Fruit fly (Drosophila melanogaster) whole organism, embryonic: ENCODE results near the gene GstD10.

Experiments used
- CG10147 ChIP-seq: fragments of 200-800 bp; sonication (Bioruptor generic); optimal IDR thresholded peaks from 2 replicates; lab custom pipeline; 2019; ENCODE audit warnings: missing biosample characterization, mild to moderate bottlenecking, missing genetic modification characterization, moderate library complexity
- CG1024 ChIP-seq: fragments of 200-800 bp; sonication (Bioruptor generic); IDR thresholded peaks from 2 replicates; pipeline ENCODE4 v1.3.6; 2022; ENCODE audit warnings: missing biosample characterization, missing genetic modification characterization
- CG10979 ChIP-seq: fragments of 200-800 bp; sonication (Bioruptor generic); optimal IDR thresholded peaks from 2 replicates; lab custom pipeline; 2018; ENCODE audit warnings: missing biosample characterization, mild to moderate bottlenecking, missing genetic modification characterization, moderate library complexity
- CG13624 ChIP-seq: fragments of 200-800 bp; sonication (Bioruptor generic); optimal IDR thresholded peaks from 2 replicates; lab custom pipeline; 2016; ENCODE audit warnings: missing biosample characterization, missing genetic modification characterization
- CG14667 ChIP-seq: fragments of 200-800 bp; sonication (Bioruptor generic); IDR thresholded peaks from 2 replicates; pipeline ENCODE4 v1.3.6; 2022; ENCODE audit warnings: missing biosample characterization, missing genetic modification characterization
- CG17802 ChIP-seq: fragments of 200-800 bp; sonication (Bioruptor generic); optimal IDR thresholded peaks from 2 replicates; lab custom pipeline; 2018; ENCODE audit warnings: missing biosample characterization, mild to moderate bottlenecking, missing genetic modification characterization, moderate library complexity
- CG17912 ChIP-seq: fragments of 200-800 bp; sonication (Bioruptor generic); optimal IDR thresholded peaks from 2 replicates; lab custom pipeline; 2018; ENCODE audit warnings: missing biosample characterization, mild to moderate bottlenecking, missing genetic modification characterization
- CG18619 ChIP-seq: fragments of 200-800 bp; sonication (Bioruptor generic); optimal IDR thresholded peaks from 3 replicates; lab custom pipeline; 2017; ENCODE audit warnings: missing biosample characterization, mild to moderate bottlenecking, missing genetic modification characterization
- CG2120 ChIP-seq: fragments of 200-800 bp; sonication (Bioruptor generic); optimal IDR thresholded peaks from 3 replicates; lab custom pipeline; 2016; ENCODE audit warnings: missing biosample characterization, missing genetic modification characterization
- CG2875 ChIP-seq: fragments of 200-800 bp; sonication (Bioruptor generic); optimal IDR thresholded peaks from 2 replicates; lab custom pipeline; 2017; ENCODE audit warnings: missing biosample characterization, mild to moderate bottlenecking, missing genetic modification characterization, missing genetic modification reagents
- CG31388 ChIP-seq: fragments of 200-800 bp; sonication (Bioruptor generic); optimal IDR thresholded peaks from 2 replicates; lab custom pipeline; 2016; ENCODE audit warnings: missing biosample characterization, missing genetic modification characterization
- CG3163 ChIP-seq: fragments of 200-800 bp; sonication (Bioruptor generic); optimal IDR thresholded peaks from 3 replicates; lab custom pipeline; 2016; ENCODE audit warnings: missing biosample characterization, missing genetic modification characterization
- CG32772 ChIP-seq: fragments of 200-800 bp; sonication (Bioruptor generic); IDR thresholded peaks from 2 replicates; pipeline ENCODE4 v1.3.6; 2022; ENCODE audit warnings: missing biosample characterization, missing genetic modification characterization
- CG4360 ChIP-seq: fragments of 200-800 bp; sonication (Bioruptor generic); IDR thresholded peaks from 2 replicates; pipeline ENCODE4 v1.3.6; 2022; ENCODE audit warnings: missing biosample characterization, missing genetic modification characterization
- CG4617 ChIP-seq: fragments of 200-800 bp; sonication (Bioruptor generic); optimal IDR thresholded peaks from 3 replicates; lab custom pipeline; 2016; ENCODE audit warnings: missing biosample characterization, missing genetic modification characterization, borderline replicate concordance
- CG5245 ChIP-seq: fragments of 200-800 bp; sonication (Bioruptor generic); optimal IDR thresholded peaks from 3 replicates; lab custom pipeline; 2016; ENCODE audit warnings: missing biosample characterization, missing genetic modification characterization
- CG6272 ChIP-seq: fragments of 200-800 bp; sonication (Bioruptor generic); IDR thresholded peaks from 2 replicates; pipeline ENCODE4 v1.3.6; 2022; ENCODE audit warnings: missing biosample characterization, missing genetic modification characterization
- CG7372 ChIP-seq: fragments of 200-800 bp; sonication (Bioruptor generic); IDR thresholded peaks from 2 replicates; pipeline ENCODE4 v1.3.6; 2022; ENCODE audit warnings: missing biosample characterization, missing genetic modification characterization
- CG9817 ChIP-seq: fragments of 200-800 bp; sonication (Bioruptor generic); optimal IDR thresholded peaks from 2 replicates; lab custom pipeline; 2018; ENCODE audit warnings: missing biosample characterization, mild to moderate bottlenecking, missing genetic modification characterization, moderate library complexity
- Dip2 ChIP-seq: fragments of 200-800 bp; sonication (Bioruptor generic); IDR thresholded peaks from 2 replicates; pipeline ENCODE4 v1.3.6; 2022; ENCODE audit warnings: missing biosample characterization, missing genetic modification characterization
- Dip3 ChIP-seq: fragments of 200-800 bp; sonication (Bioruptor generic); optimal IDR thresholded peaks from 3 replicates; lab custom pipeline; 2016; ENCODE audit warnings: missing biosample characterization, missing genetic modification characterization
- E2f1 ChIP-seq: fragments of 200-800 bp; sonication (Bioruptor generic); IDR thresholded peaks from 2 replicates; pipeline ENCODE4 v1.3.6; 2022; ENCODE audit warnings: missing biosample characterization, missing genetic modification characterization
- Gsc ChIP-seq: fragments of 200-800 bp; sonication (Bioruptor generic); IDR thresholded peaks from 2 replicates; pipeline ENCODE4 v1.3.6; 2022; ENCODE audit warnings: missing biosample characterization, missing genetic modification characterization
- H15 ChIP-seq: fragments of 200-800 bp; sonication (Bioruptor generic); IDR thresholded peaks from 3 replicates; pipeline ENCODE4 v1.3.6; 2022; ENCODE audit warnings: missing biosample characterization, missing genetic modification characterization
- Hand ChIP-seq: fragments of 200-800 bp; sonication (Bioruptor generic); optimal IDR thresholded peaks from 2 replicates; lab custom pipeline; 2017; ENCODE audit warnings: mild to moderate bottlenecking, missing biosample characterization, missing genetic modification reagents, missing genetic modification characterization
- Hmr ChIP-seq: fragments of 200-800 bp; sonication (Bioruptor generic); optimal IDR thresholded peaks from 3 replicates; lab custom pipeline; 2017; ENCODE audit warnings: mild to moderate bottlenecking, missing biosample characterization, missing genetic modification reagents, missing genetic modification characterization
- Hsf ChIP-seq: fragments of 200-800 bp; sonication (Bioruptor generic); optimal IDR thresholded peaks from 3 replicates; lab custom pipeline; 2016; ENCODE audit warnings: missing biosample characterization, missing genetic modification characterization
- Lpt ChIP-seq: fragments of >200 bp; optimal IDR thresholded peaks from 2 replicates; lab custom pipeline; 2018; ENCODE audit warnings: missing biosample characterization, missing genetic modification characterization
- Neu2 ChIP-seq: fragments of 200-800 bp; sonication (Bioruptor generic); optimal IDR thresholded peaks from 3 replicates; lab custom pipeline; 2016; ENCODE audit warnings: missing biosample characterization, missing genetic modification characterization, borderline replicate concordance
- Oaz ChIP-seq: fragments of 200-800 bp; sonication (Bioruptor generic); IDR thresholded peaks from 2 replicates; pipeline ENCODE4 v1.3.6; 2022; ENCODE audit warnings: missing biosample characterization, missing genetic modification characterization
- Opbp ChIP-seq: fragments of 200-800 bp; sonication (Bioruptor generic); IDR thresholded peaks from 3 replicates; pipeline ENCODE4 v1.3.6; 2022; ENCODE audit warnings: missing biosample characterization, missing genetic modification characterization; ENCODE audit not compliant: partially characterized antibody
- Spps ChIP-seq: fragments of 200-800 bp; sonication (Bioruptor generic); optimal IDR thresholded peaks from 2 replicates; lab custom pipeline; 2018; ENCODE audit warnings: missing biosample characterization, mild to moderate bottlenecking, missing genetic modification characterization
- abd-A ChIP-seq: fragments of 200-800 bp; sonication (Bioruptor generic); optimal IDR thresholded peaks from 3 replicates; lab custom pipeline; 2019; ENCODE audit warnings: missing biosample characterization, mild to moderate bottlenecking, missing genetic modification characterization, moderate library complexity
- ato ChIP-seq: fragments of 200-800 bp; sonication (Bioruptor generic); IDR thresholded peaks from 2 replicates; pipeline ENCODE4 v1.3.6; 2022; ENCODE audit warnings: missing biosample characterization, missing genetic modification characterization; ENCODE audit not compliant: partially characterized antibody
- btn ChIP-seq: fragments of 200-800 bp; sonication (Bioruptor generic); optimal IDR thresholded peaks from 2 replicates; lab custom pipeline; 2016; ENCODE audit warnings: missing biosample characterization, missing genetic modification characterization
- cas ChIP-seq: fragments of 200-800 bp; sonication (Bioruptor generic); IDR thresholded peaks from 2 replicates; pipeline ENCODE4 v1.3.6; 2022; ENCODE audit warnings: missing biosample characterization, missing genetic modification characterization
- chm ChIP-seq: fragments of 200-800 bp; sonication (Bioruptor generic); IDR thresholded peaks from 2 replicates; pipeline ENCODE4 v1.3.6; 2022; ENCODE audit warnings: missing biosample characterization, missing genetic modification characterization
- da ChIP-seq: fragments of 200-800 bp; sonication (Bioruptor generic); optimal IDR thresholded peaks from 2 replicates; lab custom pipeline; 2016; ENCODE audit warnings: missing biosample characterization, missing genetic modification characterization
- dmrt99B ChIP-seq: fragments of 200-800 bp; sonication (Bioruptor generic); optimal IDR thresholded peaks from 2 replicates; lab custom pipeline; 2018; ENCODE audit warnings: missing biosample characterization, mild to moderate bottlenecking, missing genetic modification characterization, moderate library complexity
- gsb-n ChIP-seq: fragments of 200-800 bp; sonication (Bioruptor generic); optimal IDR thresholded peaks from 3 replicates; lab custom pipeline; 2018; ENCODE audit warnings: missing biosample characterization, mild to moderate bottlenecking, missing genetic modification characterization
- ham ChIP-seq: fragments of 200-800 bp; sonication (Bioruptor generic); IDR thresholded peaks from 2 replicates; pipeline ENCODE4 v1.3.6; 2022; ENCODE audit warnings: missing biosample characterization, missing genetic modification characterization
- hbn ChIP-seq: fragments of 200-800 bp; sonication (Bioruptor generic); IDR thresholded peaks from 2 replicates; pipeline ENCODE4 v1.3.6; 2022; ENCODE audit warnings: missing biosample characterization, missing genetic modification characterization; ENCODE audit not compliant: partially characterized antibody
- hth ChIP-seq: fragments of >200 bp; optimal IDR thresholded peaks from 2 replicates; lab custom pipeline; 2017; ENCODE audit warnings: inconsistent platforms
- jigr1 ChIP-seq: fragments of 200-800 bp; sonication (Bioruptor generic); IDR thresholded peaks from 3 replicates; pipeline ENCODE4 v1.3.6; 2022; ENCODE audit warnings: missing biosample characterization, missing genetic modification characterization
- org-1 ChIP-seq: fragments of 200-800 bp; sonication (Bioruptor generic); optimal IDR thresholded peaks from 2 replicates; lab custom pipeline; 2017; ENCODE audit warnings: missing biosample characterization, missing genetic modification characterization
- ranshi ChIP-seq: fragments of 200-800 bp; sonication (Bioruptor generic); IDR thresholded peaks from 2 replicates; pipeline ENCODE4 v1.3.6; 2022; ENCODE audit warnings: missing biosample characterization, missing genetic modification characterization
- slou ChIP-seq: fragments of 200-800 bp; sonication (Bioruptor generic); optimal IDR thresholded peaks from 3 replicates; lab custom pipeline; 2016; ENCODE audit warnings: missing biosample characterization, missing genetic modification characterization
- so ChIP-seq: fragments of 200-800 bp; sonication (Bioruptor generic); IDR thresholded peaks from 3 replicates; pipeline ENCODE4 v1.3.6; 2022; ENCODE audit warnings: missing biosample characterization, missing genetic modification characterization
- sr ChIP-seq: fragments of 200-800 bp; sonication (Bioruptor generic); IDR thresholded peaks from 3 replicates; pipeline ENCODE4 v1.3.6; 2022; ENCODE audit warnings: missing biosample characterization, missing genetic modification characterization
- sug ChIP-seq: fragments of 200-800 bp; optimal IDR thresholded peaks from 2 replicates; lab custom pipeline; 2019; ENCODE audit warnings: missing biosample characterization, mild to moderate bottlenecking, missing genetic modification characterization, moderate library complexity
- unpg ChIP-seq: fragments of 200-800 bp; sonication (Bioruptor generic); optimal IDR thresholded peaks from 3 replicates; lab custom pipeline; 2018; ENCODE audit warnings: missing biosample characterization, mild to moderate bottlenecking, missing genetic modification characterization, moderate library complexity
- z ChIP-seq: fragments of 200-800 bp; sonication (Bioruptor generic); IDR thresholded peaks from 3 replicates; pipeline ENCODE4 v1.3.6; 2022; ENCODE audit warnings: missing biosample characterization, missing genetic modification characterization

Gene GstD10

dm6 chr3R:12402935-12403334, 37.4 kb upstream of the GstD10 start (continued):
- TF ChIP-seq unpg (GFP tag; lab: Kevin White, UChicago) (peak; percentile 99), slou (GFP tag; lab: Kevin White, UChicago) (peak; percentile 86), Hmr (GFP tag; lab: Kevin White, UChicago) (peak; percentile 97), hth (lab: Kevin White, UChicago) (no peak), jigr1 (GFP tag; lab: Robert Waterston, UW) (peak; percentile 76; the same call in 2 of the 3 replicates), Dip2 (GFP tag; lab: Robert Waterston, UW) (peak; percentile 56; the same call in 1 of the 2 replicates), abd-A (no peak), CG14667 (GFP tag; lab: Robert Waterston, UW) (peak; percentile 84), CG13624 (GFP tag; lab: Kevin White, UChicago) (peak; percentile 96), ato (no peak), btn (GFP tag; lab: Kevin White, UChicago) (peak; percentile 98), Oaz (GFP tag; lab: Robert Waterston, UW) (peak; percentile 92), CG10147 (GFP tag; lab: Kevin White, UChicago) (peak; percentile 100), H15 (GFP tag; lab: Robert Waterston, UW) (peak; percentile 92), CG1024 (GFP tag; lab: Robert Waterston, UW) (peak; percentile 97), CG2875 (peak; percentile 94), CG17912 (GFP tag; lab: Kevin White, UChicago) (peak; percentile 98), CG4617 (GFP tag; lab: Kevin White, UChicago) (peak; percentile 84), E2f1 (GFP tag; lab: Robert Waterston, UW) (peak; percentile 95), CG31388 (GFP tag; lab: Kevin White, UChicago) (peak; percentile 97), chm (GFP tag; lab: Robert Waterston, UW) (peak; percentile 100), Hand (GFP tag; lab: Kevin White, UChicago) (peak; percentile 92), ranshi (GFP tag; lab: Robert Waterston, UW) (peak; percentile 96), sr (GFP tag; lab: Robert Waterston, UW) (peak; percentile 83), CG6272 (GFP tag; lab: Robert Waterston, UW) (peak; percentile 73), CG10979 (peak; percentile 99), CG18619 (GFP tag; lab: Kevin White, UChicago) (peak; percentile 94), so (peak; percentile 98), Hsf (GFP tag; lab: Kevin White, UChicago) (peak; percentile 97), Opbp (GFP tag; lab: Robert Waterston, UW) (no peak), CG17802 (peak; percentile 89), Neu2 (GFP tag; lab: Kevin White, UChicago) (peak; percentile 86), gsb-n (tag; lab: Kevin White, UChicago) (peak; percentile 98), Lpt (GFP tag; lab: Kevin White, UChicago) (no peak), org-1 (peak; percentile 90), cas (GFP tag; lab: Robert Waterston, UW) (peak; percentile 89), ham (GFP tag; lab: Robert Waterston, UW) (peak; percentile 57; the same call in 1 of the 2 replicates), hbn (peak; percentile 36; the same call in 1 of the 2 replicates), dmrt99B (tag; lab: Kevin White, UChicago) (peak; percentile 100), CG5245 (peak; percentile 94), CG2120 (peak; percentile 95), sug (peak; percentile 97), Gsc (GFP tag; lab: Robert Waterston, UW) (no peak), CG32772 (GFP tag; lab: Robert Waterston, UW) (peak; percentile 88), Dip3 (GFP tag; lab: Kevin White, UChicago) (peak; percentile 91), CG4360 (GFP tag; lab: Robert Waterston, UW) (peak; percentile 82), da (GFP tag; lab: Kevin White, UChicago) (peak; percentile 85), CG3163 (peak; percentile 75), z (GFP tag; lab: Robert Waterston, UW) (peak; percentile 72; the same call in 1 of the 3 replicates), CG9817 (tag; lab: Kevin White, UChicago) (peak; percentile 97), CG7372 (GFP tag; lab: Robert Waterston, UW) (peak; percentile 97), Spps (peak; percentile 98)
